Fruit fly (Drosophila melanogaster) whole organism, larva: ENCODE measurements around the gene pns.

Experiments used
- noc ChIP-seq: fragments of 200-800 bp; sonication (Bioruptor generic); optimal IDR thresholded peaks from 3 replicates; lab custom pipeline; 2019; ENCODE audit warnings: missing biosample characterization, mild to moderate bottlenecking, missing genetic modification characterization, moderate library complexity

pns gene

dm6 chr3L:1571077-1571476 is 34.1 kb downstream of the pns start:
- no peak for TF ChIP-seq noc (tag; lab: Kevin White, UChicago)

dm6 chr3L:1573191-1573590 is 36.3 kb downstream of the pns start:
- TF ChIP-seq noc (tag; lab: Kevin White, UChicago) = no peak

DNA sequence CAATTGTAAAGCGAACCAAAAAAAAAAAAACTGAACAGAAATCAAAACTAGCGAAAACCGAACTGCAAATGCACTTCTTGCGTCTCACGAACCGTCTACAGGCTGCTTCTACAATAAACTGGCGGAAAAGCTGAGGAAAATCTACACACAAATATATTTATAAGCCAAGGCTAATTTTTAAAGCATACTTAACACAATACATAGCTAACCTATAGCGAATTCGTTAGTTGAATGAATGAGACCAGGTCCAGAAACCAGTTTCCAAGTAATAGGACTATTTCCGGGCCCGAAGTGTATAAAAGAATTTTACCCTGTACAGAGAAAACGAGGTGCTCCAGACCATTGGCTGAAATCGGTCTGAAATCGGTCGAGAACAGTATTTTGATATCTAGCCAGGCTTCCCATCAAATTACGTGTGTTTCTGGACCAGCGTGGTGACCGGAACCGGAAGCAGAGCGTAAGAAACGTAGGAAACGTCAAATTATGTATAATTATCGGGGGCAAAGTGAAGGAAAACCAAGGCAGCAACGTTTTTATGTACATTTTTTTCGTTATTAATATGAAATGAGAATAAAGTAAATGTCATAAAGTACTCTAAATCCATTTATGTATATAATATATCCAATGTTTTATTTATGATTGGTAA is 38.9 kb downstream of the pns start:
- no peak for TF ChIP-seq noc (tag; lab: Kevin White, UChicago)

DNA sequence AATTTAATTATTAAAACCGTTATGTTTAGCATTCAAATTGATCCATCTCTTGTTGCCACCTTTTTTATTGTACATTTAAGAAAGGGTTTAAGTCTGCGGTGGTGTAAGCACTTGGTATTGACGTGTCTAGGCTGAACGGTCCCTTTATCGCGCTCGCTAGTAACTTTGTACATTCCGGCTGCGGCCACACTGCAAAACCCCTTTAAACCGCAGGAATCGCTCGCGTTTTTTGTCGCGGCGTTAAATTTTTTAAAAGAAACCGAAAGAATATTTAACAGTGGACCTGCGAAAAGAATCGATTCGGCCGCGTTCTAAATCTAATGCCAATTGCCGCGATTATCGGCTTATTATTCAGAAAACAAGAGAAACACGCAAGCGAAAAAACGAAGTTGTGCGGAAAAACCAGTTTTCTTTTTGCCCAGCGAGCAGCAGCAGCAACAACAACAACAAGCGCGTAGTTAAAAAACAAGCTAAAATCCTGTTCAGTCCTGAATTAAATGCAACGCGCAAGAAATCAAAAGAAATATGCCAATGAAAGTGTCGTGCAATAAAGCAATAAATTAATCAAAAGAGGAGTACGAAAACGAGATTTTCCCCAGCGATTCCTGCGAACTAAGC is 39.7 kb downstream of the pns start, which contains the start of gene CG13917:
TSS of gene CG13917 (plus strand) at position 211 of the 618 bp plus-strand sequence.
- no peak for TF ChIP-seq noc (tag; lab: Kevin White, UChicago)

DNA sequence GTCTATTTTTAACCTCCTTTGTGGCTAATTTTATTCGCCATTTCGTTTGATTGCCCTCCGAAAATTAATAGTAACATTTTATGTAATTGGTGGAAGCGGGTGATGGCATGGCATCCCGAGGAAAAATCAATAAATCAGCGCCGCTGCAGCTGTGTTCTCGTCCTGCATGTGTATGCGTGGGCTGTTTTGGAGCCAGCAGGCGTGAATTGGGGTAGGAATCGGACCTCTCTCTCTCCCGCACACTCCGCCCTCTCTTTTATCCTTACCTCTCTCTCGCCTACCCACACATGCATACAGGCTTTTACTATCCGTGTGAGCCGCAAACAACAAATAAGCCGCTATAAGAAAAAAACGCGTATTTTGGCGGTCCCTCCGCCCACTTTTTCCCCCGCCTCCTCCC is 40.4 kb downstream of the pns start:
- TF ChIP-seq noc (tag; lab: Kevin White, UChicago) = no peak

DNA sequence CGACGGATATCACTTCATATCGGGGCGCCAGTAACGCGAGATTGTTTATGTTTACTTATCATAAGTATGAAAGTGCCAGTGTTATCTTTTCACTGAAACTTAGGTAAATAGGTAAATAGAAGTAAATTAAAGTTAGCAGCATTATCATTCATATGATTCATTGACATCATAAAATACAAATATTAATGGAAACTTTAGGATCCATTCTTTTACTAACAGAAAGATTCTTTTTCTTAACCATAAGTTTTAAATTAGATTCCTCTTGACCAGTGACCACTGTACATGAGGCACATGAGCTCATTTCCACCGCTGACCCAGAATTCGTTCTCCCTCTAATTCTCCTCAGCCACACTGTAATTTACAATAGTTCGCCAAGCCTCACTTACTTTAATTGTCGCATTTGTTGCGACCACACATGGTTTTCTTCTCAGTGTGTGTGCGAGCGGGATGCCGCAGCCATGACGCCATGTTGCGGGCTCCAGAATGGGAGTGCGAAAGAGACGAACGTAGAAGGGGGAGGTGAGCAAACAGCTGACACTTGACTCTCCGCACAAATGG is 41.5 kb downstream of the pns start:
- TF ChIP-seq noc (tag; lab: Kevin White, UChicago) = peak; percentile 64

DNA sequence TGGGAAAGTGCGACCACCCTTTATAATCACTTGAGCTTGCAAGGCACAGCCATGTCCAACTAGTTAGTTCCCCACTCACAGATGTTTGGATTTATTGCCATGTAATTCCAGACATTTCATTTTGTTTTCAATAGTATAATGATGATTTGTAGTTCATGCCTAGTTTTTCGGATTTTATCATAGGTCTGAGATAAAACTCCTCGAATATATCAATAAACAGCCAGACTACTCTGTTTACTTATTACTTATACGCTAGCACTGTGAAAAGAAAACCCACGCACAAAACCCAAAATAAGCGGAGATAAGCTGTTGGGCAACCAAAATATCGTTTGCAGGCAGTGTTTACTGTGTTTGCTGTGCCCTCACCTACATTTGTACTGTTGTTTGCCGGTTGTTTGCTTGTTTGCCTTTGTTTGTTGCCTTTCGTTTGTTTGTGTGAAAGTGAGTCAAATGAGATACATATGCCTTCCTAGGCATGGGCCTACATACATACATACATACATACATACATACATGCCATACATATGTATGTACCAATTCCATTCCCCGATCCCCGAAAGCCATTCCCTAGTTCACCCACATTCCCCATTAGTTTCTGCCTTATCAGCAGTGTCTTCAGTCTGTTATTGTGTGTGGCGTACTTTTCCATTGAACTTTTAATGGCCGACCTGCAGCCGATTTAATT is 42.4 kb downstream of the pns start:
- TF ChIP-seq noc (tag; lab: Kevin White, UChicago) = peak; percentile 79

DNA sequence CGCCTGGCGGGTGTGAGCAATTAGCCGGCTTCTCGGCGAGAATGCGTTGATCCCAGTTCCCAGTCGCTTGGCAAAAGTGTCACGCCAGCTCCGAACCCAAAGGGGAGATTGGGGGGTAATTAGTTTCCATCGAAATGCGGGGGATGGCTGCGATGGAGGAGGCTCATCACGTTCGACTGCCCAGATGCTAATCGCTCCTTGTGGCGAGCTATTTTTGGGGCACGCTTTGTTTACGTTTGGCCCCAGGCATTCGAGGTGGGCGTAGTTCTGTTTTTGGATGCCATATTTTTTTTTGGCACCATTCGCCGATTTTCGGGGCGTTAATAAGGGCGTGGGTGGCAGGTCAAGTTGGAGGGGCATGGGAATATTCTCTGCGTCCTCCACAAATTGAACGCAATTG is 43.3 kb downstream of the pns start:
- TF ChIP-seq noc (tag; lab: Kevin White, UChicago) = no peak

- TF ChIP-seq noc (tag; lab: Kevin White, UChicago) = no peak
These were observed 43.9 kb downstream of the pns start for dm6 chr3L:1580821-1581220.

- TF ChIP-seq noc (tag; lab: Kevin White, UChicago) = no peak
These were observed 47.1 kb downstream of the pns start for dm6 chr3L:1584003-1584402.

DNA sequence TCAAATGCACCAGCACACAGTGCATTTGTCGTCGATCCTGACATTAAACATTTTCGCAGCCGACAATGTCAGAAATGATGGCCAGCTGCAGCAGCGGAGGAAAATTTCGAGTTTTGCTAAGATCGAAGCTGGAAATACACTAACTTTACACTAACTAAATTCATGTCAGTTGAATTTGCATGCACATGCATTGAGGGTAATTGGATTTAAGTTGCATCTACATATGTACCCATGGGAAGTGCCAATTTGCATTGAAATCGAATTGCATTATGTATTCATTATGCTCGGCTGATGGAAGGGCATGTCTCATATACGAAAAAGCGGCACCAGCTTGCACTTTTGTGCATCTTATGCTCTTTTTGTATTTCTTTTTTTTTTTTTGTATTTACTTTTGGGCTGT is 47.8 kb downstream of the pns start:
- TF ChIP-seq noc (tag; lab: Kevin White, UChicago) = no peak

DNA sequence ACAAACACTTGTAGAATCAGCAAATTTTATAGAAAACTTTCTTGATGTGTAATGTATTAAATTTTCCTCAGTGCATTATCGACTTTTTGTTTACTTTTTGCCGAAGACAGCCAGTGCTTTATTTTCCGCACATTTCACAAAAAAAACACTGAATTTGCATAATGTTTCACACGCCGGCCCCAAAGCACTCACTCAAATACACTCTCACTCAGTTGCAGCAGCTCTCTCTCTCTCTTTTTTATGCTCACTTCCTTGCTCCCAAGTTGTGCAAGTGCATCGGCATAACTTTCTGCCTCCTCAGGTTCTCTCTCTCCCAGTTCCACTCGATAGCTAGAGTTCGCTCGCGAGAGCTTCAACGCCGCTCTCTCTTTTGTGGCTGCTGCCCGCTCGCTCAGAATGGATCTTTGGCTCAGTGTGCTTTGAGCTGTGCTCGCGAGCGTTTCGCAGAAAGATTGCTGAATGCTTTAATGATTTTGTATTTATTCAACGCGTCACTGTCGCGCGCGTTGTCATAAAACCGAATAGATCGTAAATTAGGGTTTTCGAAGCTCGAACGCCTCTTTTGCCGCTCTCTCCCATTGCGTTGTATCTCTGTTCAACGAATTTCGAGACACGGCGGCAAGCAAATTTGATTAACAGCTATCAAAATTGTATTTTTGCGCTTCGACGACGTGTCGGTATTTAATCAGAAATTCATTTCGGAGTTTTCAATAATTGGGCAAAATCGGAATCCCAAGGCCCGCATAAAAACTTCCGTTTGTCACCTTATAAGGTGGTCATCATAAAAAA is 49.5 kb downstream of the pns start:
- peak; percentile 70 for TF ChIP-seq noc (tag; lab: Kevin White, UChicago)

DNA sequence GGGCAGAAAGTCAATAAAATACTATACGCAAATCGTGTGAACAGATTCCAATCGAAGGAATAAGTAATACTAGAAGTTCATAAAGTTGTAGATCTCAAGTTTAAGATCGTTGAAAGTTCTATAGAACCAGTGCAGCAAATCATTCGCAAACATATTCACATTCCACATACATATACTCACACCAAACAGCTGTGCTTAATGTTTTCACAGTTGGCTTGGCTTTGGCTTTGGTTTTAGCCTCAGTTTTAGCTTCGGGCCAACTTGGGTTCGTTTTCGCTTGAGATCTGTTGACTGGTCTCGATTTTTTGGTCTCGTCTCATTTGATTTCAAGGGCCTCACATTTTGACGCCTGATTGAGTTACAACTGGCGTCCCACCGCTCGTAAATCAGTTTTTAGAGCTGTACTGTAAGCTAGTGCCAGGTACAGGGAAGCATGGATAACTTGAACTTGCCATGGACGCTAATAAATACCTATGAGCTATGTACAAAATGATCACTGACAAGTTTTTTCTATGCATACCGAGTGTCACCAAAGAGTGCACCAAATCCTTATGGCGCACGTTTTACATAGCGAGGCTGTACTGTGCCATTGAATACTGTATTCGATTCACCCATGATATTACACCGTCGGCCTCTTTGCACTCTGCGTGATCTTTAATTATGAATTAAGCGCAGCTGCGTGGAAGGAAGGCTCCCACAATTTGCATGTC is 50.4 kb downstream of the pns start:
- peak; percentile 57 for TF ChIP-seq noc (tag; lab: Kevin White, UChicago)

dm6 chr3L:1590194-1590593 is 53.3 kb downstream of the pns start:
- no peak for TF ChIP-seq noc (tag; lab: Kevin White, UChicago)
